Fruit fly (Drosophila melanogaster) whole organism, embryonic: ENCODE measurements around the gene Hsp22.

Experiments
- CG1233 ChIP-seq: fragments of 200-800 bp; sonication (Bioruptor generic); optimal IDR thresholded peaks from 4 replicates; lab custom pipeline; 2018; ENCODE audit warnings: missing biosample characterization, mild to moderate bottlenecking, missing genetic modification characterization
- Drgx ChIP-seq: fragments of 200-800 bp; sonication (Bioruptor generic); IDR thresholded peaks from 2 replicates; pipeline ENCODE4 v1.3.6; 2022; ENCODE audit warnings: missing biosample characterization, missing genetic modification characterization

- TF ChIP-seq Drgx: no peak
- TF ChIP-seq CG1233 (GFP tag; lab: Kevin White, UChicago): no peak
Observed at dm6 chr3L:9349314-9349733, 23.4 kb upstream of the Hsp22 start, which contains the start of gene PGRP-LF.
